Worm (Caenorhabditis elegans) whole organism, L3 larva: ENCODE results near the gene lido-17.

Source experiments
- R02D3.7 ChIP-seq: fragments of 150-350 bp; optimal IDR thresholded peaks from 2 replicates; lab custom pipeline; 2014; ENCODE audit warnings: missing biosample characterization, missing genetic modification characterization
- aly-2 ChIP-seq: fragments of 150-350 bp; optimal IDR thresholded peaks from 2 replicates; lab custom pipeline; 2014; ENCODE audit warnings: missing biosample characterization, missing genetic modification characterization
- ceh-16 ChIP-seq: sonication (generic microtip); optimal IDR thresholded peaks from 2 replicates; lab custom pipeline; 2017; ENCODE audit warnings: missing biosample characterization, missing genetic modification characterization
- ceh-82 ChIP-seq: fragments of 150-350 bp; optimal IDR thresholded peaks from 2 replicates; lab custom pipeline; 2014; ENCODE audit warnings: missing biosample characterization, missing genetic modification characterization
- daf-12 ChIP-seq: fragments of 150-350 bp; optimal IDR thresholded peaks from 2 replicates; lab custom pipeline; 2014; ENCODE audit warnings: missing biosample characterization, missing genetic modification reagents, missing genetic modification characterization
- egl-27 ChIP-seq: sonication (generic microtip); optimal IDR thresholded peaks from 4 replicates; lab custom pipeline; 2017; ENCODE audit warnings: missing biosample characterization, missing genetic modification reagents, missing genetic modification characterization
- egl-5 ChIP-seq: fragments of 150-350 bp; optimal IDR thresholded peaks from 2 replicates; lab custom pipeline; 2017; ENCODE audit warnings: missing biosample characterization, missing genetic modification reagents, missing genetic modification characterization, inconsistent platforms
- elt-1 ChIP-seq: fragments of 150-350 bp; optimal IDR thresholded peaks from 2 replicates; lab custom pipeline; 2014; ENCODE audit warnings: missing biosample characterization, missing genetic modification characterization
- elt-2 ChIP-seq: sonication (generic microtip); optimal IDR thresholded peaks from 2 replicates; lab custom pipeline; 2016; ENCODE audit warnings: missing genetic modification reagents, mild to moderate bottlenecking, missing genetic modification characterization, missing compliant biosample characterization
- elt-3 ChIP-seq, 3 experiments: fragments of 150-350 bp in 1 of 3; sonication (generic microtip) in 2 of 3; optimal IDR thresholded peaks; 2 replicates in 2 of 3; 4 replicates in 1 of 3; lab custom pipeline; 2014 to 2017; ENCODE audit warnings: missing biosample characterization in 3 of 3, missing genetic modification characterization in 3 of 3
- eor-1 ChIP-seq, 2 experiments: fragments of 150-350 bp; optimal IDR thresholded peaks; 2 replicates each; lab custom pipeline; 2014 to 2018; ENCODE audit warnings: missing biosample characterization in 2 of 2, missing genetic modification characterization in 2 of 2
- fkh-10 ChIP-seq: sonication (generic microtip); optimal IDR thresholded peaks from 2 replicates; lab custom pipeline; 2017; ENCODE audit warnings: missing biosample characterization, missing genetic modification reagents, missing genetic modification characterization
- fkh-2 ChIP-seq: fragments of 150-350 bp; optimal IDR thresholded peaks from 2 replicates; lab custom pipeline; 2014; ENCODE audit warnings: missing biosample characterization, missing genetic modification reagents, missing genetic modification characterization
- fos-1 ChIP-seq: fragments of 150-350 bp; optimal IDR thresholded peaks from 2 replicates; lab custom pipeline; 2014; ENCODE audit warnings: missing biosample characterization, missing genetic modification characterization
- lin-15B ChIP-seq: fragments of 150-350 bp; optimal IDR thresholded peaks from 2 replicates; lab custom pipeline; 2014; ENCODE audit warnings: missing biosample characterization, missing genetic modification characterization
- lin-39 ChIP-seq: fragments of 150-350 bp; optimal IDR thresholded peaks from 2 replicates; lab custom pipeline; 2018; ENCODE audit warnings: missing biosample characterization, missing genetic modification reagents, missing genetic modification characterization
- mdl-1 ChIP-seq: fragments of 150-350 bp; optimal IDR thresholded peaks from 2 replicates; lab custom pipeline; 2014; ENCODE audit warnings: missing biosample characterization, missing genetic modification characterization
- nfya-1 ChIP-seq: sonication (generic microtip); optimal IDR thresholded peaks from 2 replicates; lab custom pipeline; 2017; ENCODE audit warnings: missing genetic modification characterization, mild to moderate bottlenecking, missing compliant biosample characterization, antibody characterized with exemption, moderate library complexity; ENCODE audit not compliant: insufficient read depth
- nhr-23 ChIP-seq: fragments of 150-350 bp; optimal IDR thresholded peaks from 2 replicates; lab custom pipeline; 2014; ENCODE audit warnings: missing biosample characterization, missing genetic modification reagents, missing genetic modification characterization
- nhr-237 ChIP-seq: fragments of 150-350 bp; optimal IDR thresholded peaks from 2 replicates; lab custom pipeline; 2014; ENCODE audit warnings: missing biosample characterization, missing genetic modification characterization
- nhr-25 ChIP-seq: sonication (generic microtip); optimal IDR thresholded peaks from 2 replicates; lab custom pipeline; 2017; ENCODE audit warnings: missing biosample characterization, missing genetic modification characterization
- nhr-28 ChIP-seq: fragments of 150-350 bp; optimal IDR thresholded peaks from 2 replicates; lab custom pipeline; 2014; ENCODE audit warnings: missing biosample characterization, missing genetic modification characterization
- nhr-67 ChIP-seq: fragments of 150-350 bp; optimal IDR thresholded peaks from 2 replicates; lab custom pipeline; 2014; ENCODE audit warnings: missing biosample characterization, missing genetic modification characterization
- nhr-76 ChIP-seq: fragments of 150-350 bp; sonication (generic microtip); optimal IDR thresholded peaks from 5 replicates; lab custom pipeline; 2014; ENCODE audit warnings: missing biosample characterization, missing genetic modification characterization
- nhr-77 ChIP-seq: fragments of 150-350 bp; optimal IDR thresholded peaks from 2 replicates; lab custom pipeline; 2014; ENCODE audit warnings: missing biosample characterization, missing genetic modification characterization
- pha-4 ChIP-seq: fragments of 150-350 bp; optimal IDR thresholded peaks from 2 replicates; lab custom pipeline; 2014; ENCODE audit warnings: missing biosample characterization, missing genetic modification reagents, missing genetic modification characterization
- pqm-1 ChIP-seq: fragments of 150-350 bp; optimal IDR thresholded peaks from 2 replicates; lab custom pipeline; 2017; ENCODE audit warnings: missing biosample characterization, missing genetic modification characterization, inconsistent platforms
- skn-1 ChIP-seq: fragments of 150-350 bp; optimal IDR thresholded peaks from 2 replicates; lab custom pipeline; 2014; ENCODE audit warnings: missing biosample characterization, missing genetic modification characterization
- tbx-2 ChIP-seq: sonication (generic microtip); optimal IDR thresholded peaks from 2 replicates; lab custom pipeline; 2016; ENCODE audit warnings: mild to moderate bottlenecking, missing genetic modification characterization, missing compliant biosample characterization
- unc-62 ChIP-seq: fragments of 150-350 bp; sonication (generic microtip); optimal IDR thresholded peaks from 4 replicates; lab custom pipeline; 2014; ENCODE audit warnings: missing biosample characterization, missing genetic modification reagents, missing genetic modification characterization
- zag-1 ChIP-seq: fragments of 150-350 bp; optimal IDR thresholded peaks from 2 replicates; lab custom pipeline; 2014; ENCODE audit warnings: missing biosample characterization, missing genetic modification characterization
- ztf-11 ChIP-seq: fragments of 150-350 bp; optimal IDR thresholded peaks from 2 replicates; lab custom pipeline; 2014; ENCODE audit warnings: missing biosample characterization, missing genetic modification characterization

Gene lido-17

ce11 chrII:9378174-9378573 is 14.4 kb downstream of the lido-17 start:
- TF ChIP-seq elt-2 (tag; lab: Kevin White, UChicago) (peak; percentile 38), pha-4 (tag; lab: Kevin White, UChicago) (peak; percentile 59), elt-1 (tag; lab: Kevin White, UChicago) (no peak)
- TF ChIP-seq, all 47 proteins: peak for 2

- TF ChIP-seq elt-3 (tag; optimal IDR thresholded peaks at IDR 0.05; lab: Kevin White, UChicago) = no peak
- no peak for TF ChIP-seq aly-2 (tag; lab: Kevin White, UChicago)
- TF ChIP-seq nhr-77 = no peak
- no peak for TF ChIP-seq R02D3.7
- TF ChIP-seq tbx-2 (tag; lab: Kevin White, UChicago) = no peak
- no peak for TF ChIP-seq nhr-23 (tag; lab: Kevin White, UChicago)
- no peak for TF ChIP-seq pqm-1 (tag; lab: Kevin White, UChicago)
- no peak for TF ChIP-seq fos-1
- no peak for TF ChIP-seq ceh-82
- TF ChIP-seq zag-1 (tag; lab: Kevin White, UChicago) = no peak
- no peak for TF ChIP-seq ztf-11 (tag; lab: Kevin White, UChicago)
- TF ChIP-seq elt-1 (tag; lab: Kevin White, UChicago) = no peak
- TF ChIP-seq skn-1 (tag; lab: Kevin White, UChicago) = no peak
Measured at ce11 chrII:9377158-9377557, 15.5 kb downstream of the lido-17 start, which contains the start of gene C06C3.10. Gene C06C3.10 (minus strand): TSS chrII:9377258.

ce11 chrII:9374807-9375206 is 17.8 kb downstream of the lido-17 start, which contains the start of gene C06C3.12:
Gene C06C3.12 (plus strand): TSS chrII:9375107.
- TF ChIP-seq fos-1 = no peak
- TF ChIP-seq elt-2 (tag; lab: Kevin White, UChicago) = peak; percentile 1
- TF ChIP-seq, all 47 proteins: peak for 1

- no peak for TF ChIP-seq skn-1 (tag; lab: Kevin White, UChicago)
- no peak for TF ChIP-seq tbx-2 (tag; lab: Kevin White, UChicago)
- TF ChIP-seq elt-2 (tag; lab: Kevin White, UChicago) = no peak
- TF ChIP-seq elt-1 (tag; lab: Kevin White, UChicago) = no peak
- no peak for TF ChIP-seq nhr-237
- TF ChIP-seq ceh-16 (tag; lab: Kevin White, UChicago) = no peak
- TF ChIP-seq ceh-82 = no peak
- TF ChIP-seq nhr-28 (tag; lab: Kevin White, UChicago) = no peak
- no peak for TF ChIP-seq nhr-76 (tag; lab: Kevin White, UChicago)
- TF ChIP-seq unc-62 (GFP tag; lab: Kevin White, UChicago) = no peak
- TF ChIP-seq egl-27 = no peak
- no peak for TF ChIP-seq fos-1
- no peak for TF ChIP-seq nfya-1 (tag; lab: Kevin White, UChicago)
- TF ChIP-seq lin-15B (tag; lab: Kevin White, UChicago) = no peak
- no peak for TF ChIP-seq zag-1 (tag; lab: Kevin White, UChicago)
- no peak for TF ChIP-seq lin-39 (tag; lab: Kevin White, UChicago)
- TF ChIP-seq egl-5 (tag; lab: Kevin White, UChicago) = no peak
- TF ChIP-seq nhr-77 = no peak
Measured at ce11 chrII:9372991-9373390, 19.6 kb downstream of the lido-17 start, which contains the start of gene C06C3.4. Gene C06C3.4 (plus strand): TSS chrII:9373291.

- TF ChIP-seq ztf-11 (tag; lab: Kevin White, UChicago) (no peak), eor-1 (tag; optimal IDR thresholded peaks at IDR 0.05; lab: Kevin White, UChicago) (no peak), mdl-1 (tag; lab: Kevin White, UChicago) (no peak), fkh-10 (GFP tag; lab: Kevin White, UChicago) (no peak), elt-2 (tag; lab: Kevin White, UChicago) (no peak), nhr-76 (tag; lab: Kevin White, UChicago) (no peak), fkh-2 (tag; lab: Kevin White, UChicago) (no peak), nhr-67 (tag; lab: Kevin White, UChicago) (no peak), tbx-2 (tag; lab: Kevin White, UChicago) (no peak), daf-12 (tag; lab: Kevin White, UChicago) (no peak), nhr-25 (no peak)
Measured at ce11 chrII:9372393-9372792, 20.2 kb downstream of the lido-17 start, which contains the start of gene C06C3.3. Gene C06C3.3 (minus strand): TSS chrII:9372493.
